Fruit fly (Drosophila melanogaster) whole organism, embryonic: ENCODE results near the gene Hmbs.

Experiments
- B-H1 ChIP-seq: fragments of 200-800 bp; sonication (Bioruptor generic); IDR thresholded peaks from 3 replicates; pipeline ENCODE4 v1.3.6; 2022; ENCODE audit warnings: missing biosample characterization, missing genetic modification characterization
- Bgb ChIP-seq: fragments of 200-800 bp; sonication (Bioruptor generic); IDR thresholded peaks from 2 replicates; pipeline ENCODE4 v1.3.6; 2022; ENCODE audit warnings: missing biosample characterization, missing genetic modification characterization; ENCODE audit not compliant: partially characterized antibody
- CG10565 ChIP-seq: fragments of 200-800 bp; sonication (Bioruptor generic); optimal IDR thresholded peaks from 3 replicates; lab custom pipeline; 2016; ENCODE audit warnings: missing biosample characterization, mild to moderate bottlenecking, missing genetic modification characterization
- CG10979 ChIP-seq: fragments of 200-800 bp; sonication (Bioruptor generic); optimal IDR thresholded peaks from 2 replicates; lab custom pipeline; 2018; ENCODE audit warnings: missing biosample characterization, mild to moderate bottlenecking, missing genetic modification characterization, moderate library complexity
- CG11247 ChIP-seq: fragments of 200-800 bp; sonication (Bioruptor generic); IDR thresholded peaks from 2 replicates; pipeline ENCODE4 v1.3.6; 2022; ENCODE audit warnings: missing biosample characterization, missing genetic modification characterization
- CG12071 ChIP-seq: fragments of 200-800 bp; sonication (Bioruptor generic); optimal IDR thresholded peaks from 3 replicates; lab custom pipeline; 2018; ENCODE audit warnings: missing biosample characterization, mild to moderate bottlenecking, missing genetic modification characterization
- CG12155 ChIP-seq: fragments of 200-800 bp; sonication (Bioruptor generic); optimal IDR thresholded peaks from 3 replicates; lab custom pipeline; 2016; ENCODE audit warnings: missing biosample characterization, missing genetic modification characterization
- CG12236 ChIP-seq: fragments of 200-800 bp; sonication (Bioruptor generic); optimal IDR thresholded peaks from 2 replicates; lab custom pipeline; 2016; ENCODE audit warnings: missing biosample characterization, missing genetic modification characterization
- CG13287 ChIP-seq: fragments of 200-800 bp; sonication (Bioruptor generic); IDR thresholded peaks from 2 replicates; pipeline ENCODE4 v1.3.6; 2022; ENCODE audit warnings: missing biosample characterization, missing genetic modification characterization; ENCODE audit not compliant: partially characterized antibody
- CG14860 ChIP-seq: fragments of 200-800 bp; sonication (Bioruptor generic); IDR thresholded peaks from 3 replicates; pipeline ENCODE4 v1.3.6; 2022; ENCODE audit warnings: missing biosample characterization, missing genetic modification characterization; ENCODE audit not compliant: partially characterized antibody
- CG15601 ChIP-seq: fragments of 200-800 bp; sonication (Bioruptor generic); optimal IDR thresholded peaks from 3 replicates; lab custom pipeline; 2019; ENCODE audit warnings: missing biosample characterization, mild to moderate bottlenecking, missing genetic modification characterization, moderate library complexity
- CG1602 ChIP-seq: fragments of 200-800 bp; sonication (Bioruptor generic); optimal IDR thresholded peaks from 3 replicates; lab custom pipeline; 2016; ENCODE audit warnings: missing biosample characterization, missing genetic modification characterization
- CG17186 ChIP-seq: fragments of 200-800 bp; sonication (Bioruptor generic); optimal IDR thresholded peaks from 3 replicates; lab custom pipeline; 2017; ENCODE audit warnings: missing biosample characterization, missing genetic modification reagents, missing genetic modification characterization
- CG2116 ChIP-seq: fragments of 200-800 bp; sonication (Bioruptor generic); optimal IDR thresholded peaks from 3 replicates; lab custom pipeline; 2018; ENCODE audit warnings: missing biosample characterization, mild to moderate bottlenecking, missing genetic modification characterization
- CG2889 ChIP-seq: fragments of 200-800 bp; sonication (Bioruptor generic); IDR thresholded peaks from 3 replicates; pipeline ENCODE4 v1.3.6; 2022; ENCODE audit warnings: missing biosample characterization, missing genetic modification characterization
- CG30431 ChIP-seq: fragments of 200-800 bp; sonication (Bioruptor generic); optimal IDR thresholded peaks from 2 replicates; lab custom pipeline; 2017; ENCODE audit warnings: missing biosample characterization, missing genetic modification characterization
- CG31441 ChIP-seq: fragments of 200-800 bp; sonication (Bioruptor generic); IDR thresholded peaks from 2 replicates; pipeline ENCODE4 v1.3.6; 2022; ENCODE audit warnings: missing biosample characterization, missing genetic modification characterization
- CG3281 ChIP-seq: fragments of 200-800 bp; sonication (Bioruptor generic); optimal IDR thresholded peaks from 3 replicates; lab custom pipeline; 2017; ENCODE audit warnings: missing biosample characterization, mild to moderate bottlenecking, missing genetic modification characterization
- CG4707 ChIP-seq: fragments of 200-800 bp; sonication (Bioruptor generic); optimal IDR thresholded peaks from 2 replicates; lab custom pipeline; 2018; ENCODE audit warnings: missing biosample characterization, mild to moderate bottlenecking, missing genetic modification characterization, moderate library complexity
- CG6272 ChIP-seq: fragments of 200-800 bp; sonication (Bioruptor generic); IDR thresholded peaks from 2 replicates; pipeline ENCODE4 v1.3.6; 2022; ENCODE audit warnings: missing biosample characterization, missing genetic modification characterization
- CHES-1-like ChIP-seq: fragments of 200-800 bp; sonication (Bioruptor generic); optimal IDR thresholded peaks from 2 replicates; lab custom pipeline; 2016; ENCODE audit warnings: missing biosample characterization, missing genetic modification characterization
- CoRest ChIP-seq: fragments of 200-800 bp; sonication (Bioruptor generic); optimal IDR thresholded peaks from 3 replicates; lab custom pipeline; 2018; ENCODE audit warnings: missing biosample characterization, mild to moderate bottlenecking, missing genetic modification characterization, moderate library complexity
- D19A ChIP-seq: fragments of 200-800 bp; optimal IDR thresholded peaks from 3 replicates; lab custom pipeline; 2019; ENCODE audit warnings: missing biosample characterization, mild to moderate bottlenecking, missing genetic modification characterization, moderate library complexity
- Dad ChIP-seq: fragments of 200-800 bp; sonication (Bioruptor generic); optimal IDR thresholded peaks from 3 replicates; lab custom pipeline; 2016; ENCODE audit warnings: missing biosample characterization, missing genetic modification characterization
- Gsc ChIP-seq: fragments of 200-800 bp; sonication (Bioruptor generic); IDR thresholded peaks from 2 replicates; pipeline ENCODE4 v1.3.6; 2022; ENCODE audit warnings: missing biosample characterization, missing genetic modification characterization
- Hmr ChIP-seq: fragments of 200-800 bp; sonication (Bioruptor generic); optimal IDR thresholded peaks from 3 replicates; lab custom pipeline; 2017; ENCODE audit warnings: mild to moderate bottlenecking, missing biosample characterization, missing genetic modification reagents, missing genetic modification characterization
- Hr3 ChIP-seq: fragments of 200-800 bp; sonication (Bioruptor generic); optimal IDR thresholded peaks from 3 replicates; lab custom pipeline; 2016; ENCODE audit warnings: missing biosample characterization, missing genetic modification characterization
- Lhr ChIP-seq: fragments of 200-800 bp; sonication (Bioruptor generic); optimal IDR thresholded peaks from 3 replicates; lab custom pipeline; 2017; ENCODE audit warnings: mild to moderate bottlenecking, missing biosample characterization, missing genetic modification reagents, missing genetic modification characterization
- Lim3 ChIP-seq: fragments of 200-800 bp; sonication (Bioruptor generic); IDR thresholded peaks from 2 replicates; pipeline ENCODE4 v1.3.6; 2022; ENCODE audit warnings: missing biosample characterization, missing genetic modification characterization
- Lpt ChIP-seq: fragments of >200 bp; optimal IDR thresholded peaks from 2 replicates; lab custom pipeline; 2018; ENCODE audit warnings: missing biosample characterization, missing genetic modification characterization
- NK7.1 ChIP-seq: fragments of 200-800 bp; sonication (Bioruptor generic); optimal IDR thresholded peaks from 3 replicates; lab custom pipeline; 2016; ENCODE audit warnings: missing biosample characterization, missing genetic modification characterization
- Nf-YA ChIP-seq: fragments of 200-800 bp; sonication (Bioruptor generic); IDR thresholded peaks from 2 replicates; pipeline ENCODE4 v1.3.6; 2022; ENCODE audit warnings: missing biosample characterization, missing genetic modification characterization
- Tbp ChIP-seq: fragments of >200 bp; optimal IDR thresholded peaks from 2 replicates; lab custom pipeline; 2018; ENCODE audit warnings: missing biosample characterization, missing genetic modification characterization
- bsh ChIP-seq, 2 experiments: fragments of 200-800 bp; sonication (Bioruptor generic); optimal IDR thresholded peaks; 2 replicates each; lab custom pipeline; 2017 to 2018; ENCODE audit warnings: mild to moderate bottlenecking in 2 of 2, missing biosample characterization in 2 of 2, missing genetic modification characterization in 2 of 2, moderate library complexity in 1 of 2
- cad ChIP-seq: fragments of >200 bp; optimal IDR thresholded peaks from 2 replicates; lab custom pipeline; 2017; ENCODE audit warnings: missing biosample characterization, missing genetic modification characterization
- dmrt11E ChIP-seq: fragments of 200-800 bp; sonication (Bioruptor generic); optimal IDR thresholded peaks from 3 replicates; lab custom pipeline; 2018; ENCODE audit warnings: missing biosample characterization, mild to moderate bottlenecking, missing genetic modification characterization, moderate library complexity
- grn ChIP-seq: fragments of 200-800 bp; sonication (Bioruptor generic); optimal IDR thresholded peaks from 3 replicates; lab custom pipeline; 2017; ENCODE audit warnings: missing biosample characterization, missing genetic modification characterization
- ham ChIP-seq: fragments of 200-800 bp; sonication (Bioruptor generic); IDR thresholded peaks from 2 replicates; pipeline ENCODE4 v1.3.6; 2022; ENCODE audit warnings: missing biosample characterization, missing genetic modification characterization
- ind ChIP-seq: fragments of 200-800 bp; sonication (Bioruptor generic); optimal IDR thresholded peaks from 3 replicates; lab custom pipeline; 2016; ENCODE audit warnings: missing biosample characterization, missing genetic modification characterization
- luna ChIP-seq: fragments of 200-800 bp; sonication (Bioruptor generic); optimal IDR thresholded peaks from 2 replicates; lab custom pipeline; 2016; ENCODE audit warnings: missing biosample characterization, missing genetic modification characterization
- nmo ChIP-seq: fragments of 200-800 bp; sonication (Bioruptor generic); optimal IDR thresholded peaks from 2 replicates; lab custom pipeline; 2018; ENCODE audit warnings: missing biosample characterization, mild to moderate bottlenecking, missing genetic modification characterization, moderate library complexity
- onecut ChIP-seq: fragments of 200-800 bp; sonication (Bioruptor generic); IDR thresholded peaks from 2 replicates; pipeline ENCODE4 v1.3.6; 2022; ENCODE audit warnings: missing biosample characterization, missing genetic modification characterization
- pros ChIP-seq: fragments of 200-800 bp; sonication (Bioruptor generic); optimal IDR thresholded peaks from 3 replicates; lab custom pipeline; 2019; ENCODE audit warnings: missing biosample characterization, mild to moderate bottlenecking, missing genetic modification characterization, moderate library complexity
- psq ChIP-seq: fragments of 200-800 bp; sonication (Bioruptor generic); optimal IDR thresholded peaks from 2 replicates; lab custom pipeline; 2017; ENCODE audit warnings: missing biosample characterization, missing genetic modification characterization
- repo ChIP-seq: fragments of 200-800 bp; sonication (Bioruptor generic); optimal IDR thresholded peaks from 2 replicates; lab custom pipeline; 2016; ENCODE audit warnings: missing biosample characterization, missing genetic modification characterization
- rib ChIP-seq: fragments of 200-800 bp; sonication (Bioruptor generic); IDR thresholded peaks from 2 replicates; pipeline ENCODE4 v1.3.6; 2022; ENCODE audit warnings: missing biosample characterization, missing genetic modification characterization
- sisA ChIP-seq: fragments of 200-800 bp; sonication (Bioruptor generic); IDR thresholded peaks from 2 replicates; pipeline ENCODE4 v1.3.6; 2022; ENCODE audit warnings: missing biosample characterization, missing genetic modification characterization
- ssp ChIP-seq: fragments of 200-800 bp; sonication (Bioruptor generic); IDR thresholded peaks from 2 replicates; pipeline ENCODE4 v1.3.6; 2022; ENCODE audit warnings: missing biosample characterization, missing genetic modification characterization
- stc ChIP-seq: fragments of 200-800 bp; sonication (Bioruptor generic); IDR thresholded peaks from 2 replicates; pipeline ENCODE4 v1.3.6; 2022; ENCODE audit warnings: missing biosample characterization, missing genetic modification characterization
- tio ChIP-seq: fragments of 200-800 bp; sonication (Bioruptor generic); optimal IDR thresholded peaks from 2 replicates; lab custom pipeline; 2017; ENCODE audit warnings: missing biosample characterization, missing genetic modification characterization, inconsistent platforms
- unc-4 ChIP-seq: fragments of 200-800 bp; sonication (Bioruptor generic); IDR thresholded peaks from 2 replicates; pipeline ENCODE4 v1.3.6; 2022; ENCODE audit warnings: missing biosample characterization, missing genetic modification characterization; ENCODE audit not compliant: partially characterized antibody
- usp ChIP-seq: fragments of >200 bp; optimal IDR thresholded peaks from 2 replicates; lab custom pipeline; 2017; ENCODE audit warnings: missing biosample characterization, missing genetic modification characterization

Gene Hmbs

dm6 chr3L:1368201-1368617, 33.5 kb downstream of the Hmbs start (continued):
- TF ChIP-seq B-H1 (GFP tag; lab: Robert Waterston, UW), result peak; percentile 78
- no peak for TF ChIP-seq luna (GFP tag; lab: Kevin White, UChicago)
- peak; percentile 28 for TF ChIP-seq D19A (tag; lab: Kevin White, UChicago)
- TF ChIP-seq Lhr (GFP tag; lab: Kevin White, UChicago), result peak; percentile 9
- peak; percentile 64 for TF ChIP-seq ssp
- TF ChIP-seq CG10565, result peak; percentile 27
- TF ChIP-seq Tbp (GFP tag; lab: Kevin White, UChicago), result no peak
- peak; percentile 74 for TF ChIP-seq nmo (GFP tag; lab: Kevin White, UChicago)
- peak; percentile 84 for TF ChIP-seq onecut (GFP tag; lab: Robert Waterston, UW)
- peak; percentile 66 for TF ChIP-seq CG12155
- peak; percentile 66 for TF ChIP-seq NK7.1 (GFP tag; lab: Kevin White, UChicago)
- no peak for TF ChIP-seq unc-4 (GFP tag; lab: Robert Waterston, UW)
- TF ChIP-seq Bgb, result no peak
- TF ChIP-seq bsh (GFP tag; optimal IDR thresholded peaks at IDR 0.05; lab: Kevin White, UChicago), result peak in 1 of 2 experiments; percentile 78
- peak; percentile 76 for TF ChIP-seq ind (GFP tag; lab: Kevin White, UChicago)
- TF ChIP-seq grn (GFP tag; lab: Kevin White, UChicago), result peak; percentile 34
- TF ChIP-seq CG10979 (tag; lab: Kevin White, UChicago), result peak; percentile 74
- TF ChIP-seq CoRest (tag; lab: Kevin White, UChicago), result peak; percentile 68
- peak; percentile 72 for TF ChIP-seq Nf-YA (GFP tag; lab: Robert Waterston, UW)
- no peak for TF ChIP-seq CG4707 (GFP tag; lab: Kevin White, UChicago)
- TF ChIP-seq dmrt11E (tag; lab: Kevin White, UChicago), result peak; percentile 86
- peak; percentile 84 for TF ChIP-seq CG31441 (GFP tag; lab: Robert Waterston, UW)
- TF ChIP-seq CG2889 (GFP tag; lab: Robert Waterston, UW), result peak; percentile 84
- peak; percentile 56 for TF ChIP-seq CG12071
- peak; percentile 88 for TF ChIP-seq sisA
- TF ChIP-seq CG3281 (GFP tag; lab: Kevin White, UChicago), result peak; percentile 70
- TF ChIP-seq usp (GFP tag; lab: Kevin White, UChicago), result no peak
- peak; percentile 36 for TF ChIP-seq psq (GFP tag; lab: Kevin White, UChicago)
- TF ChIP-seq ham (GFP tag; lab: Robert Waterston, UW), result peak; percentile 66; the same call in 1 of the 2 replicates
- peak; percentile 78 for TF ChIP-seq CG30431
- peak; percentile 54 for TF ChIP-seq tio (GFP tag; lab: Kevin White, UChicago)
- TF ChIP-seq Lim3, result no peak
- TF ChIP-seq CG2116 (GFP tag; lab: Kevin White, UChicago), result peak; percentile 17
- no peak for TF ChIP-seq pros (GFP tag; lab: Kevin White, UChicago)
- TF ChIP-seq CG13287 (GFP tag; lab: Robert Waterston, UW), result no peak; the same call in 1 of the 2 replicates
- TF ChIP-seq CG14860 (GFP tag; lab: Robert Waterston, UW), result no peak
- TF ChIP-seq CHES-1-like, result peak; percentile 59
- peak; percentile 79 for TF ChIP-seq CG1602 (GFP tag; lab: Kevin White, UChicago)
- TF ChIP-seq repo, result peak; percentile 56
- peak; percentile 44; the same call in 1 of the 2 replicates for TF ChIP-seq Gsc (GFP tag; lab: Robert Waterston, UW)
- TF ChIP-seq CG17186 (GFP tag; lab: Kevin White, UChicago), result no peak
- TF ChIP-seq Lpt (GFP tag; lab: Kevin White, UChicago), result no peak
- TF ChIP-seq stc (GFP tag; lab: Robert Waterston, UW), result peak; percentile 85
- peak; percentile 74 for TF ChIP-seq Hr3
- peak; percentile 81 for TF ChIP-seq CG11247 (GFP tag; lab: Robert Waterston, UW)
- peak; percentile 9 for TF ChIP-seq CG12236 (GFP tag; lab: Kevin White, UChicago)
- TF ChIP-seq rib (GFP tag; lab: Robert Waterston, UW), result peak; percentile 82
- peak; percentile 23 for TF ChIP-seq CG15601 (tag; lab: Kevin White, UChicago)
- peak; percentile 80 for TF ChIP-seq Hmr (GFP tag; lab: Kevin White, UChicago)
- no peak for TF ChIP-seq cad (GFP tag; lab: Kevin White, UChicago)
- TF ChIP-seq Dad (GFP tag; lab: Kevin White, UChicago), result peak; percentile 58
- TF ChIP-seq CG6272 (GFP tag; lab: Robert Waterston, UW), result peak; percentile 77
